Fruit fly (Drosophila melanogaster) whole organism, adult: ENCODE results near the gene CG32679.
A peak's percentile ranks its signal among the peaks of the same experiment; 100 is the strongest.

Source experiments
- CG11617 ChIP-seq: fragments of 200-800 bp; sonication (Bioruptor generic); optimal IDR thresholded peaks from 2 replicates; lab custom pipeline; 2017; ENCODE audit warnings: mild to moderate bottlenecking, missing biosample characterization, missing genetic modification reagents, missing genetic modification characterization
- CG12768 ChIP-seq: fragments of 200-800 bp; sonication (Bioruptor generic); optimal IDR thresholded peaks from 2 replicates; lab custom pipeline; 2017; ENCODE audit warnings: missing biosample characterization, missing genetic modification characterization, mild to moderate bottlenecking, moderate library complexity, missing genetic modification reagents
- CG14711 ChIP-seq: fragments of 200-800 bp; sonication (Bioruptor generic); optimal IDR thresholded peaks from 2 replicates; lab custom pipeline; 2018; ENCODE audit warnings: missing biosample characterization, mild to moderate bottlenecking, missing genetic modification characterization, moderate library complexity
- CG1620 ChIP-seq: fragments of 200-800 bp; sonication (Bioruptor generic); optimal IDR thresholded peaks from 2 replicates; lab custom pipeline; 2016; ENCODE audit warnings: missing biosample characterization, missing genetic modification characterization
- CG33017 ChIP-seq: fragments of 200-800 bp; sonication (Bioruptor generic); optimal IDR thresholded peaks from 2 replicates; lab custom pipeline; 2018; ENCODE audit warnings: missing biosample characterization, mild to moderate bottlenecking, missing genetic modification characterization, moderate library complexity
- CG5204 ChIP-seq: fragments of 200-800 bp; sonication (Bioruptor generic); optimal IDR thresholded peaks from 2 replicates; lab custom pipeline; 2016; ENCODE audit warnings: missing biosample characterization, missing genetic modification characterization
- CG7045 ChIP-seq: fragments of 200-800 bp; sonication (Bioruptor generic); optimal IDR thresholded peaks from 2 replicates; lab custom pipeline; 2017; ENCODE audit warnings: missing biosample characterization, mild to moderate bottlenecking, missing genetic modification characterization
- CG7101 ChIP-seq: fragments of 200-800 bp; sonication (Bioruptor generic); optimal IDR thresholded peaks from 2 replicates; lab custom pipeline; 2018; ENCODE audit warnings: missing biosample characterization, mild to moderate bottlenecking, missing genetic modification characterization, moderate library complexity
- Clk ChIP-seq: fragments of 200-800 bp; sonication (Bioruptor generic); optimal IDR thresholded peaks from 2 replicates; lab custom pipeline; 2017; ENCODE audit warnings: missing biosample characterization, missing genetic modification characterization
- Crg-1 ChIP-seq: fragments of 200-800 bp; sonication (Bioruptor generic); optimal IDR thresholded peaks from 2 replicates; lab custom pipeline; 2016; ENCODE audit warnings: missing biosample characterization, missing genetic modification characterization
- Hr96 ChIP-seq: fragments of 200-800 bp; sonication (Bioruptor generic); optimal IDR thresholded peaks from 2 replicates; lab custom pipeline; 2016; ENCODE audit warnings: missing biosample characterization, missing genetic modification characterization
- Mnt ChIP-seq: fragments of 200-800 bp; sonication (Bioruptor generic); optimal IDR thresholded peaks from 2 replicates; lab custom pipeline; 2016; ENCODE audit warnings: missing biosample characterization, mild to moderate bottlenecking, missing genetic modification characterization
- bab1 ChIP-seq: fragments of 200-800 bp; sonication (Bioruptor generic); optimal IDR thresholded peaks from 3 replicates; lab custom pipeline; 2019; ENCODE audit warnings: missing biosample characterization, mild to moderate bottlenecking, missing genetic modification characterization, moderate library complexity
- cic ChIP-seq: fragments of 200-800 bp; sonication (Bioruptor generic); optimal IDR thresholded peaks from 2 replicates; lab custom pipeline; 2017; ENCODE audit warnings: missing biosample characterization, mild to moderate bottlenecking, missing genetic modification characterization, moderate library complexity
- cnc ChIP-seq, 2 experiments: fragments of >200 bp; optimal IDR thresholded peaks; 2 replicates each; lab custom pipeline; 2017
- kay ChIP-seq: fragments of 200-800 bp; sonication (Bioruptor generic); peaks from one replicate; lab custom pipeline; 2016; ENCODE audit warnings: missing biosample characterization, missing genetic modification characterization, borderline replicate concordance
- ovo ChIP-seq: fragments of 200-800 bp; sonication (Bioruptor generic); optimal IDR thresholded peaks from 2 replicates; lab custom pipeline; 2016; ENCODE audit warnings: missing biosample characterization, missing genetic modification characterization
- pad ChIP-seq: fragments of 200-800 bp; sonication (Bioruptor generic); optimal IDR thresholded peaks from 3 replicates; lab custom pipeline; 2017; ENCODE audit warnings: missing biosample characterization, missing genetic modification characterization, mild to moderate bottlenecking, moderate library complexity, missing genetic modification reagents
- tj ChIP-seq: fragments of 200-800 bp; sonication (Bioruptor generic); optimal IDR thresholded peaks from 3 replicates; lab custom pipeline; 2017; ENCODE audit warnings: missing biosample characterization, mild to moderate bottlenecking, missing genetic modification characterization, moderate library complexity
- toe ChIP-seq: fragments of 200-800 bp; sonication (Bioruptor generic); optimal IDR thresholded peaks from 2 replicates; lab custom pipeline; 2016; ENCODE audit warnings: missing biosample characterization, missing genetic modification characterization

CG32679 gene

DNA sequence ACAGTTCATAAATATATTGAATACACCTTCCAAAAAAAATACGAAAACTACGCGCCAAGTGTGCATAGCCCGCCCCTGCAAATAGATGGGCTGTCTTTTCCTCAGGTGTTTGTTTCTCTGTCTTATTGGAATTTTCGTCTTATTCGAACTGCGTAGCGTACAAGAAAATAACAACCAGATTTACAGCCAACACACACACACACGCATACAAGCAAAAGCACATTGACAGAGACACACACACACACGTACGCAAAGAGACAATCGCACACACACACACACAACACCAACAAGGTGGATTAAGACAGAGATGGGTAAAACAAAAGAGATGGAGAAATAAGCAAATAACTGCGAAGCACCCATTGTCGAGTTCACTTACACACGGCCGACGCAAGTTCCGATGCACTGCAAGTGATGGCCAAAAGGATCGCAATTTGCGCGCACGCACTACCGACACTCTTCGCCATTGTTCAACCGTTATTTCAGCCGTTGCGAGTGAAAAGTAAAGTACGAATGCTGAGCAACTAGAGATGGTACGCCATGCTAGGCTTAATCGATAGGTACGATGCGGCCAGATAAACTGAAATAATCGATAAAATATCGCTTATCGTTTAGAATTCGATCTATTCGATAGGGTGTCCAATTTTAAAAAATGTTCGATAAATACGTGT lies 1.4 kb downstream of the CG32679 start:
- no peak for TF ChIP-seq kay (GFP tag; lab: Kevin White, UChicago)
- TF ChIP-seq CG11617 (GFP tag; lab: Kevin White, UChicago), result peak; percentile 45
- peak; percentile 38 for TF ChIP-seq pad (GFP tag; lab: Kevin White, UChicago)
- peak; percentile 30 for TF ChIP-seq Crg-1 (GFP tag; lab: Kevin White, UChicago)
- TF ChIP-seq CG14711 (tag; lab: Kevin White, UChicago), result peak; percentile 44
- no peak for TF ChIP-seq toe (GFP tag; lab: Kevin White, UChicago)
- TF ChIP-seq CG7045, result no peak
- TF ChIP-seq CG33017 (tag; lab: Kevin White, UChicago), result no peak
- TF ChIP-seq ovo (GFP tag; lab: Kevin White, UChicago), result peak; percentile 84
- TF ChIP-seq cic (GFP tag; lab: Kevin White, UChicago), result peak; percentile 26
- peak; percentile 46 for TF ChIP-seq tj
- no peak for TF ChIP-seq CG5204 (GFP tag; lab: Kevin White, UChicago)
- peak; percentile 12 for TF ChIP-seq CG1620 (GFP tag; lab: Kevin White, UChicago)
- TF ChIP-seq bab1 (GFP tag; lab: Kevin White, UChicago), result peak; percentile 75
- no peak for TF ChIP-seq CG12768
- TF ChIP-seq Hr96 (GFP tag; lab: Kevin White, UChicago), result no peak
- no peak for TF ChIP-seq cnc (optimal IDR thresholded peaks at IDR 0.05; lab: Kevin White, UChicago)
- peak; percentile 74 for TF ChIP-seq Mnt
- no peak for TF ChIP-seq Clk (GFP tag; lab: Kevin White, UChicago)
- peak; percentile 11 for TF ChIP-seq CG7101

DNA sequence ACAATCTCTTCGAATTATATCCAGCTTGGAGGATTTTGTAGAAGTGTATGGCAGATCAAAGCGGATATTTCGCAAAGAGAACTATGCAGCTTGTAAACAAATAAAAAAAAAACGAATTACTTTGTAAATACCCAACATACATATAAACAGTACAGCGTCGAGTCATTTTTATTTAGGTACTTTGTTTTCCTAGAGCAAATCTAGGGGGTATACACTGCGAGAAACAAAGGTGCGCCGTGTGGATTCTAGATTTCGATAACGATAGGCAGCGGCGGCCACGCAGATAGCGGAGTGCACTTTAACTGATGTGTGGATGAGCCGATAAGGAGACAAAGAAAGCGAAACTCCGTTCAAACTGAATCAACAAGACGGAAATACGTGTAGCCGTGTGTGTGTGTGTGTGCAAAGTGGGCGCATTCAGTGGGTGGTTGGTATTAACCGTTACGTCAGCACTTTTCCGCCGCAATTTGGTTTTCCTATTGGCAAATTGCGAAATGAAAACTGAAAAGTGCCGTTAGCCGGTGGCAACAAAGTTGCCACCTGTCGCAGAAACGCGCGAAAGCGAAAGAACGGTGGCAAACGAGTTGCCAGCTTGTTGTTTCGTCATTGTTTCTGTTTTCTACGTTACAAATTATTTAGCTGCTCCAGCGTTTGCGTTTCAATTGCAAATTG lies 2.6 kb downstream of the CG32679 start:
- TF ChIP-seq tj, result peak; percentile 47
- peak; percentile 23 for TF ChIP-seq pad (GFP tag; lab: Kevin White, UChicago)
- TF ChIP-seq CG14711 (tag; lab: Kevin White, UChicago), result no peak
- no peak for TF ChIP-seq CG5204 (GFP tag; lab: Kevin White, UChicago)
- no peak for TF ChIP-seq CG12768
- peak; percentile 43 for TF ChIP-seq CG7101
- peak; percentile 17 for TF ChIP-seq ovo (GFP tag; lab: Kevin White, UChicago)
- TF ChIP-seq CG1620 (GFP tag; lab: Kevin White, UChicago), result no peak
- TF ChIP-seq kay (GFP tag; lab: Kevin White, UChicago), result no peak
- no peak for TF ChIP-seq Clk (GFP tag; lab: Kevin White, UChicago)
- no peak for TF ChIP-seq CG7045
- no peak for TF ChIP-seq Crg-1 (GFP tag; lab: Kevin White, UChicago)

DNA sequence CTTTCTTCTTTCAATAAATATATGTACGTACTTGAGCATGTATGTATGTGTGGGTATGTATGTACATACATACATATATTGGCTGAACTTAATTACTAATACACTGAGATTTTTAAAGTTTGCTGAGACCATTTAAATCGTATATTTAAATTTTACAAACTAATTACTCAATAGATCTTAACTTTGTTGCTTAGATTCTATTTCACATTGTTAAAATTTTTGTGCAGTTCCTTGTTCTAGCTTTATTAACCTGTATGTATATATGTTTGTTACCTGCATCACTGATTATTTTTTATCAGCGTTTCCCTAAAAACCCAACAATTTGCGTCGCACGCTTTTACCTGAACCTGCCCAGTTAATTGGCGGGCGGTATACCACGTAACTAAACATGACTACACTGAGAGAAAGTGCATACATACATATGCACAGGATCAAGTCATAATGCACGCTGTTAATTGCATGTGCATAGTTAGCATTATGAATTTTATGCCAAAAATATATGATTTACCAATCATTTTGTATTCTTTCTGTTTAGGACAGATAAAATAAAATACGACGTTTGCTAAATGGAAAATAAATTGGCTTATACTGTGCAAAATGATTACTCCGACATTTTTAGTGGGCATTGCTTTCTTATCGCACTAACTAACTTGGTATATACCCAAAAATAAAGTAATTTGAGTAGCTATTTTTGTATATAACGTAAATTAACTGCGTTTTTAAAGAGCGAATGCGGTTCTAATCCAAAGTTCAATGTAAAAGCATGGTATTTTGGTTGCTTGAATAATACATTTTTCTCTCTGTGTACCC lies 4.5 kb downstream of the CG32679 start:
- peak; percentile 84 for TF ChIP-seq tj
- TF ChIP-seq kay (GFP tag; lab: Kevin White, UChicago), result peak; percentile 58
- TF ChIP-seq cnc (optimal IDR thresholded peaks at IDR 0.05; lab: Kevin White, UChicago), result no peak
- peak; percentile 58 for TF ChIP-seq CG5204 (GFP tag; lab: Kevin White, UChicago)
- TF ChIP-seq Hr96 (GFP tag; lab: Kevin White, UChicago), result peak; percentile 49
- TF ChIP-seq CG14711 (tag; lab: Kevin White, UChicago), result peak; percentile 49
- peak; percentile 67 for TF ChIP-seq CG7101
- no peak for TF ChIP-seq toe (GFP tag; lab: Kevin White, UChicago)
- TF ChIP-seq pad (GFP tag; lab: Kevin White, UChicago), result peak; percentile 61
- TF ChIP-seq ovo (GFP tag; lab: Kevin White, UChicago), result peak; percentile 40
- peak; percentile 34 for TF ChIP-seq CG1620 (GFP tag; lab: Kevin White, UChicago)
- peak; percentile 81 for TF ChIP-seq CG11617 (GFP tag; lab: Kevin White, UChicago)
- peak; percentile 82 for TF ChIP-seq bab1 (GFP tag; lab: Kevin White, UChicago)
- peak; percentile 25 for TF ChIP-seq Clk (GFP tag; lab: Kevin White, UChicago)
- TF ChIP-seq Crg-1 (GFP tag; lab: Kevin White, UChicago), result peak; percentile 29
- TF ChIP-seq Mnt, result peak; percentile 38
- TF ChIP-seq CG12768, result peak; percentile 18
- no peak for TF ChIP-seq CG33017 (tag; lab: Kevin White, UChicago)
- TF ChIP-seq cic (GFP tag; lab: Kevin White, UChicago), result no peak
- peak; percentile 43 for TF ChIP-seq CG7045

DNA sequence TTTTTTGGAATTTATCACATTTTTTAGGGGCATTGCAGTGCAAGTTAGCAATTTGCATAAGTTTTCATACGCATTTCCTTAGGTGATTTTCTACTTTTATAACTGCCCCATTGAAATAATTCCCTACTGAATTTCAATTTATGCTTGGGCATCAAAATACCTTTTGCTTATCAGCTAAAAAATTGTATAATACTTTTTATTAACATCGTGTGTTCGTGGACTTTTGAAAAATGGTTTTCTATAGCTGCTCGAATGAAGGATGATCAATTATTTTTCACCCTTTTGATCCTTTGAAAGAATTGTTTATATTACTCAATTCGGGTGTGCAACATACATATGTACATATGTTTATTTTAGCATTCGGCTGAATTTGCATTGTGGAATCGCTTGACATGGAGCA lies 5.1 kb downstream of the CG32679 start:
- TF ChIP-seq Clk (GFP tag; lab: Kevin White, UChicago) (no peak), tj (peak; percentile 92), kay (GFP tag; lab: Kevin White, UChicago) (peak; percentile 39)

DNA sequence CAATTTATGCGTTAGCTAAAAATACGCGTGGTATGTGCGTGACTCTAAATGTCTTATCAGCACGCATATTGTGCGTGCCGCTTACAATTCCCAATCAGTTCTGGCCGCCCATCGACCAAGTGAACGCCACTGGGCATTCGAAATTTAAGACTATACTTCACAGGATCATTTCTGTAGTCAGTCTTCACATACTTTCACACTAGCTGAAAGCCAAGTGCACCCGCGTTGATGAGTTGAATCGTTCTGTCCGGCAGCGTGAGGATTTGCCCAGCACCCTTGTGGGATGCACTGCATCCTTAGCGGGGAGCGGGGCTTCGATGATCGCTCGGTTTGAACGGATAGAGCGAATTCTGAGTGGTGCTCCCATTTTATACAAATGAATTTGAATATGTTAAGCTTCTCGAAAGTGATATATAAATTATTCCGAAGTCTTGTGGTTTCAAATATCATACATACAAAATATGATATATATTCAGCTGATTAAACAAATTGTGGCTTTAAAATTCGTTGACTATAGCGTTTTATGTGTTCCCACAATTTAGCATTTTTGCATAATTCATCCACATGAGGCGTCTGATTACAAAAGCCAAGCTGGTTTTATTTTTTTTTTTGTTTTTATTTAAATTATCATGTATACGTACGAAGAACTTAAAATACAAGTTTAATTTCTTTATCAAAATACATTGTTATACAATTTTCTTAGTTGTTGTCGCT lies 19.1 kb downstream of the CG32679 start:
- TF ChIP-seq toe (GFP tag; lab: Kevin White, UChicago) (no peak), CG14711 (tag; lab: Kevin White, UChicago) (no peak), Hr96 (GFP tag; lab: Kevin White, UChicago) (no peak), CG7045 (no peak), tj (peak; percentile 98)
